Fruit fly (Drosophila melanogaster): ENCODE measurements around the gene CG13293.

Gene CG13293

dm6 chr3L:6038720-6039205 is 43.9 kb upstream of the CG13293 start, which contains the start of gene Jon65Aiv:
Gene Jon65Aiv (plus strand): TSS chr3L:6039155.
- TF ChIP-seq CG13204 (GFP tag; optimal IDR thresholded peaks at IDR 0.05) (no peak), EcR (GFP tag; optimal IDR thresholded peaks at IDR 0.05) (no peak), Pif1A (GFP tag; optimal IDR thresholded peaks at IDR 0.05) (no peak), CG14655 (GFP tag; optimal IDR thresholded peaks at IDR 0.05) (no peak), D1 (tag; optimal IDR thresholded peaks at IDR 0.05) (no peak), CG17806 (tag; optimal IDR thresholded peaks at IDR 0.05) (no peak), CG12605 (GFP tag; IDR thresholded peaks at IDR 0.05) (no peak), CG8301 (tag; optimal IDR thresholded peaks at IDR 0.05) (no peak), gl (tag; optimal IDR thresholded peaks at IDR 0.05) (no peak)

dm6 chr3L:6050230-6050807 is 32.4 kb upstream of the CG13293 start, which contains the start of gene Jon65Aiii:
Gene Jon65Aiii (plus strand): TSS chr3L:6050757.
- no peak for TF ChIP-seq CG8159 (tag; optimal IDR thresholded peaks at IDR 0.05)
- no peak for TF ChIP-seq CG15710 (tag; optimal IDR thresholded peaks at IDR 0.05)
- no peak for TF ChIP-seq Snoo (tag; optimal IDR thresholded peaks at IDR 0.05)
- no peak for TF ChIP-seq gl (tag; optimal IDR thresholded peaks at IDR 0.05)
- no peak for TF ChIP-seq CG10348 (GFP tag; IDR thresholded peaks at IDR 0.05)
- TF ChIP-seq fd96Ca (GFP tag; IDR thresholded peaks at IDR 0.05) = no peak
- TF ChIP-seq CG9948 (tag; optimal IDR thresholded peaks at IDR 0.05) = no peak
- TF ChIP-seq EcR (GFP tag; optimal IDR thresholded peaks at IDR 0.05) = no peak
- no peak for TF ChIP-seq CG17806 (tag; optimal IDR thresholded peaks at IDR 0.05)
- no peak for TF ChIP-seq D1 (tag; optimal IDR thresholded peaks at IDR 0.05)
- TF ChIP-seq rn (GFP tag; IDR thresholded peaks at IDR 0.05) = no peak
- TF ChIP-seq CG14655 (GFP tag; optimal IDR thresholded peaks at IDR 0.05) = no peak
- no peak for TF ChIP-seq CG13204 (GFP tag; optimal IDR thresholded peaks at IDR 0.05)
- no peak for TF ChIP-seq CG34367 (tag; optimal IDR thresholded peaks at IDR 0.05)
- no peak for TF ChIP-seq Pif1B (GFP tag; optimal IDR thresholded peaks at IDR 0.05)

- TF ChIP-seq rn (GFP tag; IDR thresholded peaks at IDR 0.05) (no peak), CG9948 (tag; optimal IDR thresholded peaks at IDR 0.05) (no peak), CG10348 (GFP tag; IDR thresholded peaks at IDR 0.05) (no peak), fd96Ca (GFP tag; IDR thresholded peaks at IDR 0.05) (no peak)
These were observed 30.7 kb upstream of the CG13293 start, which contains the start of gene Jon65Aii for dm6 chr3L:6052021-6052420. Gene Jon65Aii (plus strand): TSS chr3L:6052321.

dm6 chr3L:6054343-6054742 is 28.3 kb upstream of the CG13293 start, which contains the start of gene Jon65Ai:
Gene Jon65Ai (minus strand): TSS chr3L:6054443.
- TF ChIP-seq Snoo (tag; optimal IDR thresholded peaks at IDR 0.05) (no peak), fd96Ca (GFP tag; IDR thresholded peaks at IDR 0.05) (no peak), CG10348 (GFP tag; IDR thresholded peaks at IDR 0.05) (no peak), Ets98B (GFP tag; IDR thresholded peaks at IDR 0.05) (no peak), rn (GFP tag; IDR thresholded peaks at IDR 0.05) (no peak), D1 (tag; optimal IDR thresholded peaks at IDR 0.05) (no peak), CG32121 (GFP tag; IDR thresholded peaks at IDR 0.05) (no peak), CG9948 (tag; optimal IDR thresholded peaks at IDR 0.05) (no peak), CG4496 (GFP tag; IDR thresholded peaks at IDR 0.05) (no peak), CG12605 (GFP tag; IDR thresholded peaks at IDR 0.05) (no peak), CG34367 (tag; optimal IDR thresholded peaks at IDR 0.05) (no peak), CG8301 (tag; optimal IDR thresholded peaks at IDR 0.05) (no peak)

dm6 chr3L:6054803-6055202 is 27.9 kb upstream of the CG13293 start, which contains the start of gene tant:
Gene tant (plus strand): TSS chr3L:6055136.
- TF ChIP-seq D1 (tag; optimal IDR thresholded peaks at IDR 0.05) = no peak

dm6 chr3L:6059062-6059708 is 23.5 kb upstream of the CG13293 start, which contains the start of gene CG6592:
Gene CG6592 (plus strand): TSS chr3L:6059658.
- TF ChIP-seq CG8159 (tag; optimal IDR thresholded peaks at IDR 0.05) (peak; percentile 7), CG4496 (GFP tag; IDR thresholded peaks at IDR 0.05) (0 out of 3 replicates have a peak, but pooled peaks have one; percentile 34), Snoo (tag; optimal IDR thresholded peaks at IDR 0.05) (peak; percentile 13), CG17806 (tag; optimal IDR thresholded peaks at IDR 0.05) (no peak), CG34367 (tag; optimal IDR thresholded peaks at IDR 0.05) (peak; percentile 52), CG9948 (tag; optimal IDR thresholded peaks at IDR 0.05) (no peak), D1 (tag; optimal IDR thresholded peaks at IDR 0.05) (no peak), Ets98B (GFP tag; IDR thresholded peaks at IDR 0.05) (no peak), CG13204 (GFP tag; optimal IDR thresholded peaks at IDR 0.05) (no peak)
